Fruit fly (Drosophila melanogaster) whole organism: ENCODE results near the gene Wdr24.

Experiments
- CG8478 ChIP-seq: fragments of >200 bp; optimal IDR thresholded peaks from 2 replicates; lab custom pipeline; 2018; ENCODE audit warnings: inconsistent platforms
- Dll ChIP-seq: fragments of >200 bp; optimal IDR thresholded peaks from 2 replicates; lab custom pipeline; 2017
- EcR ChIP-seq, 2 experiments: fragments of >200 bp; optimal IDR thresholded peaks; 2 replicates each; lab custom pipeline; 2017; ENCODE audit warnings: missing biosample characterization in 2 of 2, missing genetic modification characterization in 2 of 2, missing genetic modification reagents in 2 of 2
- pan ChIP-seq: fragments of >200 bp; optimal IDR thresholded peaks from 2 replicates; lab custom pipeline; 2017
- psq ChIP-seq: fragments of >200 bp; optimal IDR thresholded peaks from 2 replicates; lab custom pipeline; 2017
- usp ChIP-seq: fragments of >200 bp; optimal IDR thresholded peaks from 2 replicates; lab custom pipeline; 2017; ENCODE audit warnings: missing biosample characterization, missing genetic modification characterization, mixed read lengths

Gene Wdr24

dm6 chr3R:29723048-29723656, 21.7 kb downstream of the Wdr24 start, which contains the start of gene Pcd:
Pcd (plus strand) TSS chr3R:29723163.
- TF ChIP-seq EcR (GFP tag; optimal IDR thresholded peaks at IDR 0.05; lab: Kevin White, UChicago) (no peak), Dll (lab: Kevin White, UChicago) (no peak), pan (no peak)

dm6 chr3R:29722238-29722637, 22.7 kb downstream of the Wdr24 start, which contains the start of gene CG34296:
CG34296 (plus strand) TSS chr3R:29722538.
- TF ChIP-seq pan (no peak), CG8478 (lab: Kevin White, UChicago) (no peak)

- TF ChIP-seq EcR (GFP tag; optimal IDR thresholded peaks at IDR 0.05; lab: Kevin White, UChicago) (no peak), pan (no peak), CG8478 (lab: Kevin White, UChicago) (no peak), usp (no peak), Dll (lab: Kevin White, UChicago) (no peak)
Observed at dm6 chr3R:29718363-29718762, 26.5 kb downstream of the Wdr24 start, which contains the start of gene CG15506. CG15506 (plus strand) TSS chr3R:29718663.

- no peak for TF ChIP-seq psq
Observed at dm6 chr3R:29717519-29717918, 27.4 kb downstream of the Wdr24 start.

dm6 chr3R:29716782-29717317, 28.0 kb downstream of the Wdr24 start, which contains the start of gene Obp99b:
Obp99b (minus strand) TSS chr3R:29716896.
- TF ChIP-seq EcR (GFP tag; optimal IDR thresholded peaks at IDR 0.05; lab: Kevin White, UChicago) (no peak), CG8478 (lab: Kevin White, UChicago) (no peak), usp (no peak), Dll (lab: Kevin White, UChicago) (no peak), psq (no peak), pan (no peak)

- TF ChIP-seq EcR (GFP tag; optimal IDR thresholded peaks at IDR 0.05; lab: Kevin White, UChicago) (no peak), CG8478 (lab: Kevin White, UChicago) (no peak), pan (no peak), usp (no peak), psq (no peak), Dll (lab: Kevin White, UChicago) (no peak)
Observed at dm6 chr3R:29716043-29716781, 28.7 kb downstream of the Wdr24 start.

dm6 chr3R:29715277-29715676, 29.6 kb downstream of the Wdr24 start, which contains the start of gene Dup99B:
Dup99B (minus strand) TSS chr3R:29715377.
- TF ChIP-seq Dll (lab: Kevin White, UChicago) (no peak), EcR (GFP tag; optimal IDR thresholded peaks at IDR 0.05; lab: Kevin White, UChicago) (no peak), usp (no peak), psq (no peak), CG8478 (lab: Kevin White, UChicago) (no peak), pan (no peak)

- TF ChIP-seq psq (no peak), CG8478 (lab: Kevin White, UChicago) (no peak), pan (no peak)
Observed at dm6 chr3R:29714314-29714713, 30.6 kb downstream of the Wdr24 start, which contains the start of gene Obp99d. Obp99d (plus strand) TSS chr3R:29714505.

- TF ChIP-seq usp: no peak
- no peak for TF ChIP-seq pan
- no peak for TF ChIP-seq EcR (GFP tag; optimal IDR thresholded peaks at IDR 0.05; lab: Kevin White, UChicago)
- TF ChIP-seq psq: no peak
- TF ChIP-seq CG8478 (lab: Kevin White, UChicago): no peak
- TF ChIP-seq Dll (lab: Kevin White, UChicago): no peak
Observed at dm6 chr3R:29711434-29711833, 33.5 kb downstream of the Wdr24 start.

dm6 chr3R:29708322-29708721, 36.6 kb downstream of the Wdr24 start:
- TF ChIP-seq pan: no peak
- no peak for TF ChIP-seq CG8478 (lab: Kevin White, UChicago)
- TF ChIP-seq psq: no peak
- TF ChIP-seq EcR (GFP tag; optimal IDR thresholded peaks at IDR 0.05; lab: Kevin White, UChicago): no peak
- TF ChIP-seq usp: no peak
- no peak for TF ChIP-seq Dll (lab: Kevin White, UChicago)

- no peak for TF ChIP-seq Dll (lab: Kevin White, UChicago)
- no peak for TF ChIP-seq pan
- TF ChIP-seq CG8478 (lab: Kevin White, UChicago): no peak
- TF ChIP-seq EcR (GFP tag; optimal IDR thresholded peaks at IDR 0.05; lab: Kevin White, UChicago): no peak
- no peak for TF ChIP-seq usp
- no peak for TF ChIP-seq psq
Observed at dm6 chr3R:29707258-29707657, 37.6 kb downstream of the Wdr24 start.

dm6 chr3R:29705789-29706303, 39.0 kb downstream of the Wdr24 start:
- TF ChIP-seq pan (no peak), Dll (lab: Kevin White, UChicago) (no peak), EcR (GFP tag; optimal IDR thresholded peaks at IDR 0.05; lab: Kevin White, UChicago) (no peak), CG8478 (lab: Kevin White, UChicago) (no peak)

dm6 chr3R:29704557-29704956, 40.3 kb downstream of the Wdr24 start:
- TF ChIP-seq Dll (lab: Kevin White, UChicago) (no peak), pan (no peak), psq (no peak), CG8478 (lab: Kevin White, UChicago) (no peak), usp (no peak), EcR (GFP tag; optimal IDR thresholded peaks at IDR 0.05; lab: Kevin White, UChicago) (no peak)
